Worm (Caenorhabditis elegans) whole organism, young adult: ENCODE measurements around the gene rpb-12.
A peak's percentile ranks its signal among the peaks of the same experiment; 100 is the strongest.
"Not testable (repeated sequence)": the region's sequence is repeated elsewhere in the genome, so short reads cannot be mapped to it uniquely, and the experiment has no call there.

Experiments
- B0019.2 ChIP-seq: fragments of 200-800 bp; sonication (Bioruptor generic); conservative IDR thresholded peaks from 2 replicates; pipeline ENCODE4 v1.3.6; 2022; ENCODE audit warnings: missing genetic modification reagents, missing genetic modification characterization, missing compliant biosample characterization
- B0336.3 ChIP-seq: fragments of 200-800 bp; sonication (Bioruptor generic); IDR thresholded peaks from 2 replicates; pipeline ENCODE4 v1.3.6; 2022; ENCODE audit warnings: missing genetic modification characterization, missing compliant biosample characterization
- D2030.7 ChIP-seq: fragments of 200-800 bp; sonication (Bioruptor generic); IDR thresholded peaks from 2 replicates; pipeline ENCODE4 v1.3.6; 2022; ENCODE audit warnings: missing genetic modification reagents, missing genetic modification characterization, missing compliant biosample characterization
- F23B12.7 ChIP-seq: sonication (generic microtip); optimal IDR thresholded peaks from 2 replicates; lab custom pipeline; 2017; ENCODE audit warnings: missing genetic modification characterization, mild to moderate bottlenecking, missing compliant biosample characterization, antibody characterized with exemption, moderate library complexity; ENCODE audit not compliant: insufficient read depth
- F52B5.7 ChIP-seq: sonication (generic microtip); optimal IDR thresholded peaks from 2 replicates; lab custom pipeline; 2016; ENCODE audit warnings: mild to moderate bottlenecking, missing genetic modification characterization, missing compliant biosample characterization
- K11D2.4 ChIP-seq: fragments of 200-800 bp; sonication (Bioruptor generic); IDR thresholded peaks from 2 replicates; pipeline ENCODE4 v1.3.6; 2022; ENCODE audit warnings: missing genetic modification reagents, missing genetic modification characterization, missing compliant biosample characterization
- T26A5.8 ChIP-seq: sonication (generic microtip); optimal IDR thresholded peaks from 2 replicates; lab custom pipeline; 2016; ENCODE audit warnings: missing genetic modification characterization, missing compliant biosample characterization
- Y53F4B.3 ChIP-seq: fragments of 200-800 bp; sonication (Bioruptor generic); IDR thresholded peaks from 2 replicates; pipeline ENCODE4 v1.3.6; 2022; ENCODE audit warnings: missing genetic modification reagents, missing genetic modification characterization, missing compliant biosample characterization
- Y53G8AR.9 ChIP-seq: fragments of 200-800 bp; sonication (Bioruptor generic); conservative IDR thresholded peaks from 2 replicates; pipeline ENCODE4 v1.3.6; 2022; ENCODE audit warnings: missing genetic modification reagents, missing genetic modification characterization, missing compliant biosample characterization
- Y56A3A.18 ChIP-seq: fragments of 200-800 bp; sonication (Bioruptor generic); IDR thresholded peaks from 2 replicates; pipeline ENCODE4 v1.3.6; 2022; ENCODE audit warnings: missing genetic modification reagents, missing genetic modification characterization, missing compliant biosample characterization
- Y67H2A.10 ChIP-seq: fragments of 200-800 bp; sonication (Bioruptor generic); conservative IDR thresholded peaks from 2 replicates; pipeline ENCODE4 v1.3.6; 2022; ENCODE audit warnings: missing genetic modification reagents, missing genetic modification characterization, missing compliant biosample characterization
- atf-7 ChIP-seq: sonication (generic microtip); optimal IDR thresholded peaks from 2 replicates; lab custom pipeline; 2017; ENCODE audit warnings: mild to moderate bottlenecking, missing genetic modification characterization, missing compliant biosample characterization
- attf-3 ChIP-seq: fragments of 200-800 bp; sonication (Bioruptor generic); conservative IDR thresholded peaks from 2 replicates; pipeline ENCODE4 v1.3.6; 2022; ENCODE audit warnings: missing genetic modification reagents, missing genetic modification characterization, missing compliant biosample characterization
- attf-5 ChIP-seq: fragments of 200-800 bp; sonication (Bioruptor generic); optimal IDR thresholded peaks from 2 replicates; lab custom pipeline; 2018; ENCODE audit warnings: mild to moderate bottlenecking, missing genetic modification characterization, missing compliant biosample characterization
- attf-6 ChIP-seq: fragments of 200-800 bp; sonication (Bioruptor generic); IDR thresholded peaks from 2 replicates; pipeline ENCODE4 v1.3.6; 2022; ENCODE audit warnings: missing genetic modification reagents, missing genetic modification characterization, missing compliant biosample characterization
- bed-2 ChIP-seq: fragments of 200-800 bp; sonication (Bioruptor generic); IDR thresholded peaks from 2 replicates; pipeline ENCODE4 v1.3.6; 2022; ENCODE audit warnings: missing genetic modification reagents, missing genetic modification characterization, missing compliant biosample characterization
- cebp-1 ChIP-seq, 2 experiments: fragments of 200-800 bp in 1 of 2; sonication (Bioruptor generic) in 1 of 2; sonication (generic microtip) in 1 of 2; IDR thresholded peaks in 1 of 2; optimal IDR thresholded peaks in 1 of 2; 2 replicates each; pipeline versions ENCODE4 v1.3.6 to Lab custom; 2017 to 2022; ENCODE audit warnings: missing compliant biosample characterization in 2 of 2, missing genetic modification characterization in 2 of 2, mild to moderate bottlenecking in 1 of 2, missing genetic modification reagents in 1 of 2, moderate library complexity in 1 of 2
- cebp-2 ChIP-seq: fragments of 200-800 bp; sonication (Bioruptor generic); IDR thresholded peaks from 2 replicates; pipeline ENCODE4 v1.3.6; 2022; ENCODE audit warnings: missing genetic modification characterization, missing compliant biosample characterization
- ceh-91 ChIP-seq: fragments of 200-800 bp; sonication (Bioruptor generic); IDR thresholded peaks from 2 replicates; pipeline ENCODE4 v1.3.6; 2022; ENCODE audit warnings: missing genetic modification reagents, missing genetic modification characterization, missing compliant biosample characterization
- dpl-1 ChIP-seq: fragments of 150-350 bp; optimal IDR thresholded peaks from 2 replicates; lab custom pipeline; 2014; ENCODE audit warnings: missing biosample characterization, missing genetic modification reagents, missing genetic modification characterization
- efl-1 ChIP-seq: fragments of 150-350 bp; optimal IDR thresholded peaks from 2 replicates; lab custom pipeline; 2014; ENCODE audit warnings: missing biosample characterization, missing genetic modification reagents, missing genetic modification characterization
- egrh-3 ChIP-seq: fragments of 200-800 bp; sonication (Bioruptor generic); IDR thresholded peaks from 2 replicates; pipeline ENCODE4 v1.3.6; 2022; ENCODE audit warnings: missing genetic modification reagents, missing genetic modification characterization, missing compliant biosample characterization
- ekl-4 ChIP-seq: fragments of 200-800 bp; sonication (Bioruptor generic); IDR thresholded peaks from 2 replicates; pipeline ENCODE4 v1.3.6; 2022; ENCODE audit warnings: missing genetic modification reagents, missing genetic modification characterization, missing compliant biosample characterization
- gei-17 ChIP-seq: fragments of 200-800 bp; sonication (Bioruptor generic); optimal IDR thresholded peaks from 2 replicates; lab custom pipeline; 2018; ENCODE audit warnings: mild to moderate bottlenecking, missing genetic modification characterization, missing compliant biosample characterization
- him-1 ChIP-seq: sonication (generic microtip); optimal IDR thresholded peaks from 2 replicates; lab custom pipeline; 2016; ENCODE audit warnings: missing genotype, missing genetic modification reagents, missing genetic modification characterization, missing compliant biosample characterization
- hmg-1.2 ChIP-seq: fragments of 200-800 bp; sonication (Bioruptor generic); IDR thresholded peaks from 2 replicates; pipeline ENCODE4 v1.3.6; 2022; ENCODE audit warnings: missing genetic modification reagents, missing genetic modification characterization, missing compliant biosample characterization
- hmg-20 ChIP-seq: fragments of 200-800 bp; sonication (Bioruptor generic); IDR thresholded peaks from 2 replicates; pipeline ENCODE4 v1.3.6; 2022; ENCODE audit warnings: missing genetic modification reagents, missing genetic modification characterization, missing compliant biosample characterization
- lin-26 ChIP-seq: fragments of 200-800 bp; sonication (Bioruptor generic); IDR thresholded peaks from 2 replicates; pipeline ENCODE4 v1.3.6; 2022; ENCODE audit warnings: missing genetic modification reagents, missing genetic modification characterization, missing compliant biosample characterization
- lin-35 ChIP-seq, 3 experiments: fragments of 150-350 bp in 2 of 3; sonication (generic microtip) in 1 of 3; optimal IDR thresholded peaks; 2 replicates each; lab custom pipeline; 2014 to 2018; ENCODE audit warnings: missing biosample characterization in 3 of 3, missing genetic modification characterization in 3 of 3, missing genetic modification reagents in 3 of 3
- lsl-1 ChIP-seq: fragments of 200-800 bp; sonication (Bioruptor generic); optimal IDR thresholded peaks from 2 replicates; lab custom pipeline; 2018; ENCODE audit warnings: mild to moderate bottlenecking, missing genetic modification characterization, moderate library complexity, missing compliant biosample characterization
- madf-3 ChIP-seq: fragments of 200-800 bp; sonication (Bioruptor generic); IDR thresholded peaks from 2 replicates; pipeline ENCODE4 v1.3.6; 2022; ENCODE audit warnings: missing genetic modification reagents, missing genetic modification characterization, missing compliant biosample characterization
- nfyb-1 ChIP-seq: fragments of 200-800 bp; sonication (Bioruptor generic); IDR thresholded peaks from 2 replicates; pipeline ENCODE4 v1.3.6; 2022; ENCODE audit warnings: missing genetic modification reagents, missing genetic modification characterization, missing compliant biosample characterization
- pbrm-1 ChIP-seq: fragments of 200-800 bp; sonication (Bioruptor generic); IDR thresholded peaks from 2 replicates; pipeline ENCODE4 v1.3.6; 2022; ENCODE audit warnings: missing genetic modification reagents, missing genetic modification characterization, missing compliant biosample characterization
- rcor-1 ChIP-seq: fragments of 200-800 bp; sonication (Bioruptor generic); IDR thresholded peaks from 2 replicates; pipeline ENCODE4 v1.3.6; 2022; ENCODE audit warnings: missing genetic modification reagents, missing genetic modification characterization, missing compliant biosample characterization
- sea-2 ChIP-seq: fragments of 200-800 bp; sonication (Bioruptor generic); IDR thresholded peaks from 2 replicates; pipeline ENCODE4 v1.3.6; 2022; ENCODE audit warnings: missing genetic modification characterization, missing compliant biosample characterization
- snpc-3.4 ChIP-seq: sonication (generic microtip); optimal IDR thresholded peaks from 2 replicates; lab custom pipeline; 2017; ENCODE audit warnings: missing genetic modification characterization, mild to moderate bottlenecking, missing compliant biosample characterization, antibody characterized with exemption, moderate library complexity, missing genotype, missing genetic modification reagents
- snpc-4 ChIP-seq, 5 experiments: fragments of 150-350 bp in 1 of 5; sonication (generic microtip) in 4 of 5; optimal IDR thresholded peaks; 2 replicates each; lab custom pipeline; 2014 to 2018; ENCODE audit warnings: missing genetic modification characterization in 5 of 5, missing biosample characterization in 3 of 5, antibody characterized with exemption in 2 of 5, mild to moderate bottlenecking in 2 of 5, missing compliant biosample characterization in 2 of 5, missing genotype in 2 of 5, moderate library complexity in 2 of 5, missing genetic modification reagents in 1 of 5
- somi-1 ChIP-seq: fragments of 200-800 bp; sonication (Bioruptor generic); optimal IDR thresholded peaks from 2 replicates; lab custom pipeline; 2018; ENCODE audit warnings: mild to moderate bottlenecking, missing genetic modification characterization, missing compliant biosample characterization
- tbp1 ChIP-seq: fragments of 200-800 bp; sonication (Bioruptor generic); optimal IDR thresholded peaks from 2 replicates; lab custom pipeline; 2018; ENCODE audit warnings: mild to moderate bottlenecking, missing genetic modification characterization, missing compliant biosample characterization
- unc-130 ChIP-seq: sonication (generic microtip); optimal IDR thresholded peaks from 2 replicates; lab custom pipeline; 2016; ENCODE audit warnings: missing genetic modification reagents, missing genetic modification characterization, missing compliant biosample characterization
- ztf-22 ChIP-seq: fragments of 200-800 bp; sonication (Bioruptor generic); optimal IDR thresholded peaks from 2 replicates; lab custom pipeline; 2018; ENCODE audit warnings: mild to moderate bottlenecking, missing genetic modification characterization, moderate library complexity, missing compliant biosample characterization
- ztf-26 ChIP-seq: sonication (generic microtip); optimal IDR thresholded peaks from 2 replicates; lab custom pipeline; 2017; ENCODE audit warnings: missing genetic modification characterization, missing compliant biosample characterization
- ztf-6 ChIP-seq: fragments of 200-800 bp; sonication (Bioruptor generic); IDR thresholded peaks from 2 replicates; pipeline ENCODE4 v1.3.6; 2022; ENCODE audit warnings: missing genetic modification reagents, missing genetic modification characterization, missing compliant biosample characterization

Gene rpb-12

ce11 chrIV:9146819-9147518, at the start of gene rpb-12, which contains the start of gene aly-2 (continued):
- no peak for TF ChIP-seq Y67H2A.10
- peak; percentile 67; the same call in 1 of the 2 replicates for TF ChIP-seq ekl-4 (GFP tag; lab: Robert Waterston, UW)
- TF ChIP-seq F52B5.7 (tag; lab: Kevin White, UChicago): no peak
- TF ChIP-seq lin-26 (GFP tag; lab: Robert Waterston, UW): no peak
- TF ChIP-seq lsl-1 (GFP tag; lab: Kevin White, UChicago): peak; percentile 68
- peak; percentile 54 for TF ChIP-seq attf-5
- TF ChIP-seq F23B12.7: peak; percentile 64
- no peak for TF ChIP-seq somi-1 (GFP tag; lab: Kevin White, UChicago)
- no peak for TF ChIP-seq Y56A3A.18 (GFP tag; lab: Robert Waterston, UW)
- TF ChIP-seq B0336.3 (GFP tag; lab: Robert Waterston, UW): peak; percentile 74
- peak; percentile 88 for TF ChIP-seq dpl-1 (GFP tag; lab: Kevin White, UChicago)
- no peak for TF ChIP-seq egrh-3
- TF ChIP-seq T26A5.8 (tag; lab: Kevin White, UChicago): no peak
- TF ChIP-seq D2030.7: peak; percentile 91
- TF ChIP-seq snpc-3.4 (tag; lab: Kevin White, UChicago): peak; percentile 91
- TF ChIP-seq gei-17: no peak
- TF ChIP-seq cebp-1 (GFP tag; IDR thresholded peaks at IDR 0.05; lab: Robert Waterston, UW): peak; percentile 82
- TF ChIP-seq cebp-1 (tag; optimal IDR thresholded peaks at IDR 0.05; lab: Kevin White, UChicago): peak; percentile 93
- TF ChIP-seq snpc-4 (GFP tag; optimal IDR thresholded peaks at IDR 0.05; lab: Kevin White, UChicago): peak; percentile 79
- peak; percentile 61 to 80 (median 64) for TF ChIP-seq snpc-4 (tag; optimal IDR thresholded peaks at IDR 0.05; lab: Kevin White, UChicago)
- peak; percentile 78 for TF ChIP-seq B0019.2 (GFP tag; lab: Robert Waterston, UW)
- TF ChIP-seq unc-130 (GFP tag; lab: Kevin White, UChicago): peak; percentile 65
- TF ChIP-seq attf-3: peak; percentile 100
- no peak for TF ChIP-seq ztf-22 (GFP tag; lab: Kevin White, UChicago)
- peak; percentile 95 for TF ChIP-seq efl-1 (GFP tag; lab: Kevin White, UChicago)

DNA sequence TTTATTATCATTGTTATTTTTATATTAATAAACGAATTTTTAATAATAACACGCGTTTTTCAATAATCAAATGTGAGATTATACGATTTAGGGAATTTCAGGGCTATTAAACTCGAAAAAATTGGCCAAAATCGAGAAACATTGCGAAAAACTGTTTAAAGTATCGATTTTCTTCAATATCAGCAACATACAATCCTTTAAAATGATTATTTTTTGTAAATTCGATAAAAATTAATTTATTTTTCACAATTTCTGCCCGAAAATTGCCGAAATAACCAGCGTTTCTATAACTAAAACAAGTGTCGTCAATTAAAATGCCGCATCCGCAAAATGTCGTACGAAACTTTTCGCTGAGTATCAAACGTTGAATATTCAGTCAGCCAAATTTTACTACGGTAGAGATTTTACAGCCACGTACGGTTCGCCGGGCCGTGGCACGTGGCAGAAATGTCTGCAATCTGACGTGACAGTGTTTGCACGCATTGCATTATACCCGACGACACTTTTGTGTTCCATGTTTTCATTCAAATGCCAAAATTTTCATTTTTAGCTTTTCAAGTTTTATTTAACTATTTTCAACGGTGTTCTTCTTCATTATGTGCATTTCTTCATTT, 49.5 kb upstream of the rpb-12 start:
- TF ChIP-seq tbp1: peak; percentile 62
- TF ChIP-seq attf-6: peak; percentile 96
- TF ChIP-seq ztf-26: peak; percentile 12
- TF ChIP-seq him-1 (tag; lab: Kevin White, UChicago): peak; percentile 61
- TF ChIP-seq Y56A3A.18 (GFP tag; lab: Robert Waterston, UW): peak; percentile 97
- peak; percentile 95 for TF ChIP-seq hmg-20
- TF ChIP-seq hmg-1.2: peak; percentile 100
- peak; percentile 99 for TF ChIP-seq rcor-1
- peak; percentile 95 for TF ChIP-seq Y53F4B.3
- TF ChIP-seq B0019.2 (GFP tag; lab: Robert Waterston, UW): peak; percentile 100
- peak; percentile 95 for TF ChIP-seq Y67H2A.10
- TF ChIP-seq snpc-3.4 (tag; lab: Kevin White, UChicago): peak; percentile 53
- peak; percentile 95 for TF ChIP-seq attf-3
- TF ChIP-seq sea-2 (GFP tag; lab: Robert Waterston, UW): peak; percentile 98
- TF ChIP-seq ceh-91 (GFP tag; lab: Robert Waterston, UW): peak; percentile 100
- peak; percentile 99 for TF ChIP-seq bed-2 (GFP tag; lab: Robert Waterston, UW)
- peak; percentile 82 for TF ChIP-seq egrh-3
- TF ChIP-seq cebp-2: peak; percentile 95
- TF ChIP-seq atf-7 (tag; lab: Kevin White, UChicago): peak; percentile 17
- peak; percentile 95 for TF ChIP-seq K11D2.4 (GFP tag; lab: Robert Waterston, UW)
- peak; percentile 93 for TF ChIP-seq ztf-6 (GFP tag; lab: Robert Waterston, UW)
- TF ChIP-seq Y53G8AR.9: peak; percentile 99
- peak; percentile 98 for TF ChIP-seq madf-3 (GFP tag; lab: Robert Waterston, UW)
- peak; percentile 99 for TF ChIP-seq nfyb-1 (GFP tag; lab: Robert Waterston, UW)
- TF ChIP-seq pbrm-1: peak; percentile 99
- peak in 2 of 3 experiments; percentile 14 for TF ChIP-seq lin-35 (GFP tag; optimal IDR thresholded peaks at IDR 0.05; lab: Kevin White, UChicago)
- not testable (repeated sequence) for TF ChIP-seq snpc-4 (GFP tag; optimal IDR thresholded peaks at IDR 0.05; lab: Kevin White, UChicago)
- TF ChIP-seq snpc-4 (tag; optimal IDR thresholded peaks at IDR 0.05; lab: Kevin White, UChicago): peak in 2 of 4 experiments; percentile 71
